Fruit fly (Drosophila melanogaster): ENCODE data around the gene CG18563.

DNA sequence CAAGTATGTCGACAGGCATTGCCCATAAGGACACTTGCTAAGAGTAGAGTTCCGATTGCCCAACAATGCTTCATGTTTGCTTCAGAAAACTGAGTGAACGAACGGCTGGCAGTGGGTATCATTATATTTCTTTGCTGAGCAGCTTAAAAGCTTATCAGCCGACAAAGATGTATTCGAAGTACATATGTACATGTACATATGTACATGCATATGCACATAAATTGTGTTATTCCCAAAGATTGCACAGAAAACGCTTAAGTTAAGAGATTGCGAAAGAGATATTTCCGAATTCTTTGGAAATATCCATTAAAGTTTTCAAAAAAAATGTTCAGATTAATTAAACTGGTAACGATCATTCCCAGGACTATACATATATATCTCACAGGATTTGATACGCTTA lies 2.0 kb downstream of the CG18563 start, which contains the start of gene SPH93:
- TF ChIP-seq ovo (GFP tag; optimal IDR thresholded peaks at IDR 0.05) (no peak), kay (GFP tag; ENCODE audit: borderline replicate concordance) (no peak), Crg-1 (GFP tag; optimal IDR thresholded peaks at IDR 0.05) (no peak), cic (GFP tag; optimal IDR thresholded peaks at IDR 0.05) (no peak), Clk (GFP tag; optimal IDR thresholded peaks at IDR 0.05) (no peak)
